Worm (Caenorhabditis elegans) whole organism, young adult: Measurements from ENCODE around the gene bgal-2.

Experiments
- B0019.2 ChIP-seq: fragments of 200-800 bp; sonication (Bioruptor generic); conservative IDR thresholded peaks from 2 replicates; pipeline ENCODE4 v1.3.6; 2022; ENCODE audit warnings: missing genetic modification reagents, missing genetic modification characterization, missing compliant biosample characterization
- B0261.1 ChIP-seq: sonication (generic microtip); optimal IDR thresholded peaks from 2 replicates; lab custom pipeline; 2016; ENCODE audit warnings: mild to moderate bottlenecking, missing genetic modification characterization, moderate library complexity, missing compliant biosample characterization
- B0336.3 ChIP-seq: fragments of 200-800 bp; sonication (Bioruptor generic); IDR thresholded peaks from 2 replicates; pipeline ENCODE4 v1.3.6; 2022; ENCODE audit warnings: missing genetic modification characterization, missing compliant biosample characterization
- C06A6.2 ChIP-seq: fragments of 200-800 bp; sonication (Bioruptor generic); conservative IDR thresholded peaks from 2 replicates; pipeline ENCODE4 v1.3.6; 2022; ENCODE audit warnings: missing genetic modification characterization, missing compliant biosample characterization
- C17E4.6 ChIP-seq: fragments of 200-800 bp; sonication (Bioruptor generic); IDR thresholded peaks from 2 replicates; pipeline ENCODE4 v1.3.6; 2022; ENCODE audit warnings: missing genetic modification reagents, missing genetic modification characterization, missing compliant biosample characterization
- F22D6.2 ChIP-seq: sonication (generic microtip); optimal IDR thresholded peaks from 2 replicates; lab custom pipeline; 2016; ENCODE audit warnings: mild to moderate bottlenecking, missing genetic modification characterization, missing compliant biosample characterization
- F39B2.1 ChIP-seq: fragments of 200-800 bp; sonication (Bioruptor generic); IDR thresholded peaks from 2 replicates; pipeline ENCODE4 v1.3.6; 2022; ENCODE audit warnings: missing genetic modification reagents, missing genetic modification characterization, missing compliant biosample characterization
- F49E8.2 ChIP-seq: sonication (generic microtip); optimal IDR thresholded peaks from 3 replicates; lab custom pipeline; 2017; ENCODE audit warnings: missing genetic modification characterization, mild to moderate bottlenecking, missing compliant biosample characterization, antibody characterized with exemption, moderate library complexity; ENCODE audit not compliant: insufficient read depth
- F52B5.7 ChIP-seq: sonication (generic microtip); optimal IDR thresholded peaks from 2 replicates; lab custom pipeline; 2016; ENCODE audit warnings: mild to moderate bottlenecking, missing genetic modification characterization, missing compliant biosample characterization
- F57A8.1 ChIP-seq: fragments of 200-800 bp; sonication (Bioruptor generic); optimal IDR thresholded peaks from 2 replicates; lab custom pipeline; 2018; ENCODE audit warnings: mild to moderate bottlenecking, missing genetic modification characterization, moderate library complexity, missing compliant biosample characterization
- F57C9.4 ChIP-seq: sonication (generic microtip); optimal IDR thresholded peaks from 2 replicates; lab custom pipeline; 2017; ENCODE audit warnings: mild to moderate bottlenecking, missing genetic modification characterization, missing compliant biosample characterization
- T07F8.4 ChIP-seq: sonication (generic microtip); optimal IDR thresholded peaks from 2 replicates; lab custom pipeline; 2016; ENCODE audit warnings: mild to moderate bottlenecking, missing genetic modification characterization, moderate library complexity, missing compliant biosample characterization
- Y53F4B.3 ChIP-seq: fragments of 200-800 bp; sonication (Bioruptor generic); IDR thresholded peaks from 2 replicates; pipeline ENCODE4 v1.3.6; 2022; ENCODE audit warnings: missing genetic modification reagents, missing genetic modification characterization, missing compliant biosample characterization
- athp-1 ChIP-seq: sonication (generic microtip); optimal IDR thresholded peaks from 2 replicates; lab custom pipeline; 2017; ENCODE audit warnings: mild to moderate bottlenecking, missing genetic modification characterization, missing compliant biosample characterization
- attf-3 ChIP-seq: fragments of 200-800 bp; sonication (Bioruptor generic); conservative IDR thresholded peaks from 2 replicates; pipeline ENCODE4 v1.3.6; 2022; ENCODE audit warnings: missing genetic modification reagents, missing genetic modification characterization, missing compliant biosample characterization
- bed-2 ChIP-seq: fragments of 200-800 bp; sonication (Bioruptor generic); IDR thresholded peaks from 2 replicates; pipeline ENCODE4 v1.3.6; 2022; ENCODE audit warnings: missing genetic modification reagents, missing genetic modification characterization, missing compliant biosample characterization
- ccch-3 ChIP-seq: fragments of 200-800 bp; sonication (Bioruptor generic); optimal IDR thresholded peaks from 2 replicates; lab custom pipeline; 2018; ENCODE audit warnings: mild to moderate bottlenecking, missing genetic modification characterization, missing compliant biosample characterization
- cebp-1 ChIP-seq, 2 experiments: fragments of 200-800 bp in 1 of 2; sonication (Bioruptor generic) in 1 of 2; sonication (generic microtip) in 1 of 2; IDR thresholded peaks in 1 of 2; optimal IDR thresholded peaks in 1 of 2; 2 replicates each; pipeline versions ENCODE4 v1.3.6 to Lab custom; 2017 to 2022; ENCODE audit warnings: missing compliant biosample characterization in 2 of 2, missing genetic modification characterization in 2 of 2, mild to moderate bottlenecking in 1 of 2, missing genetic modification reagents in 1 of 2, moderate library complexity in 1 of 2
- cebp-2 ChIP-seq: fragments of 200-800 bp; sonication (Bioruptor generic); IDR thresholded peaks from 2 replicates; pipeline ENCODE4 v1.3.6; 2022; ENCODE audit warnings: missing genetic modification characterization, missing compliant biosample characterization
- ceh-40 ChIP-seq: fragments of 200-800 bp; sonication (Bioruptor generic); IDR thresholded peaks from 2 replicates; pipeline ENCODE4 v1.3.6; 2022; ENCODE audit warnings: missing genetic modification characterization, missing compliant biosample characterization
- ceh-58 ChIP-seq: fragments of 200-800 bp; sonication (Bioruptor generic); IDR thresholded peaks from 2 replicates; pipeline ENCODE4 v1.3.6; 2022; ENCODE audit warnings: missing genetic modification characterization, missing compliant biosample characterization
- die-1 ChIP-seq: sonication (generic microtip); optimal IDR thresholded peaks from 2 replicates; lab custom pipeline; 2016; ENCODE audit warnings: missing genotype, mild to moderate bottlenecking, missing genetic modification characterization, missing compliant biosample characterization
- dpl-1 ChIP-seq: fragments of 150-350 bp; optimal IDR thresholded peaks from 2 replicates; lab custom pipeline; 2014; ENCODE audit warnings: missing biosample characterization, missing genetic modification reagents, missing genetic modification characterization
- efl-1 ChIP-seq: fragments of 150-350 bp; optimal IDR thresholded peaks from 2 replicates; lab custom pipeline; 2014; ENCODE audit warnings: missing biosample characterization, missing genetic modification reagents, missing genetic modification characterization
- egrh-3 ChIP-seq: fragments of 200-800 bp; sonication (Bioruptor generic); IDR thresholded peaks from 2 replicates; pipeline ENCODE4 v1.3.6; 2022; ENCODE audit warnings: missing genetic modification reagents, missing genetic modification characterization, missing compliant biosample characterization
- ets-4 ChIP-seq: fragments of 200-800 bp; sonication (Bioruptor generic); optimal IDR thresholded peaks from 2 replicates; lab custom pipeline; 2018; ENCODE audit warnings: mild to moderate bottlenecking, missing genetic modification characterization, missing compliant biosample characterization
- hlh-12 ChIP-seq: sonication (generic microtip); optimal IDR thresholded peaks from 2 replicates; lab custom pipeline; 2016; ENCODE audit warnings: missing genetic modification characterization, missing compliant biosample characterization
- lin-35 ChIP-seq, 3 experiments: fragments of 150-350 bp in 2 of 3; sonication (generic microtip) in 1 of 3; optimal IDR thresholded peaks; 2 replicates each; lab custom pipeline; 2014 to 2018; ENCODE audit warnings: missing biosample characterization in 3 of 3, missing genetic modification characterization in 3 of 3, missing genetic modification reagents in 3 of 3
- lir-1 ChIP-seq: fragments of 200-800 bp; sonication (Bioruptor generic); conservative IDR thresholded peaks from 2 replicates; pipeline ENCODE4 v1.3.6; 2022; ENCODE audit warnings: missing genetic modification reagents, missing genetic modification characterization, missing compliant biosample characterization
- lsl-1 ChIP-seq: fragments of 200-800 bp; sonication (Bioruptor generic); optimal IDR thresholded peaks from 2 replicates; lab custom pipeline; 2018; ENCODE audit warnings: mild to moderate bottlenecking, missing genetic modification characterization, moderate library complexity, missing compliant biosample characterization
- madf-6 ChIP-seq: fragments of 200-800 bp; sonication (Bioruptor generic); IDR thresholded peaks from 2 replicates; pipeline ENCODE4 v1.3.6; 2022; ENCODE audit warnings: missing genetic modification reagents, missing genetic modification characterization, missing compliant biosample characterization
- mcd-1 ChIP-seq: fragments of 200-800 bp; sonication (Bioruptor generic); IDR thresholded peaks from 2 replicates; pipeline ENCODE4 v1.3.6; 2022; ENCODE audit warnings: missing genetic modification reagents, missing genetic modification characterization, missing compliant biosample characterization
- mes-4 ChIP-seq: sonication (generic microtip); optimal IDR thresholded peaks from 2 replicates; lab custom pipeline; 2016; ENCODE audit warnings: missing genotype, missing genetic modification characterization, missing compliant biosample characterization
- nfya-2 ChIP-seq: fragments of 200-800 bp; sonication (Bioruptor generic); IDR thresholded peaks from 2 replicates; pipeline ENCODE4 v1.3.6; 2022; ENCODE audit warnings: missing genetic modification reagents, missing genetic modification characterization, missing compliant biosample characterization
- nhr-120 ChIP-seq: fragments of 200-800 bp; sonication (Bioruptor generic); IDR thresholded peaks from 2 replicates; pipeline ENCODE4 v1.3.6; 2022; ENCODE audit warnings: missing genetic modification characterization, missing compliant biosample characterization
- nhr-80 ChIP-seq: sonication (generic microtip); optimal IDR thresholded peaks from 2 replicates; lab custom pipeline; 2016; ENCODE audit warnings: missing genetic modification characterization, missing compliant biosample characterization
- nhr-90 ChIP-seq: sonication (generic microtip); optimal IDR thresholded peaks from 2 replicates; lab custom pipeline; 2016; ENCODE audit warnings: missing genotype, mild to moderate bottlenecking, missing genetic modification characterization, missing compliant biosample characterization
- sdz-38 ChIP-seq: sonication (generic microtip); optimal IDR thresholded peaks from 2 replicates; lab custom pipeline; 2016; ENCODE audit warnings: missing genotype, missing genetic modification characterization, missing compliant biosample characterization
- sea-2 ChIP-seq: fragments of 200-800 bp; sonication (Bioruptor generic); IDR thresholded peaks from 2 replicates; pipeline ENCODE4 v1.3.6; 2022; ENCODE audit warnings: missing genetic modification characterization, missing compliant biosample characterization
- somi-1 ChIP-seq: fragments of 200-800 bp; sonication (Bioruptor generic); optimal IDR thresholded peaks from 2 replicates; lab custom pipeline; 2018; ENCODE audit warnings: mild to moderate bottlenecking, missing genetic modification characterization, missing compliant biosample characterization
- tbp1 ChIP-seq: fragments of 200-800 bp; sonication (Bioruptor generic); optimal IDR thresholded peaks from 2 replicates; lab custom pipeline; 2018; ENCODE audit warnings: mild to moderate bottlenecking, missing genetic modification characterization, missing compliant biosample characterization
- tlf-1 ChIP-seq: fragments of 200-800 bp; sonication (Bioruptor generic); optimal IDR thresholded peaks from 2 replicates; lab custom pipeline; 2018; ENCODE audit warnings: mild to moderate bottlenecking, missing genetic modification characterization, missing compliant biosample characterization
- unc-62 ChIP-seq: fragments of 150-350 bp; optimal IDR thresholded peaks from 2 replicates; lab custom pipeline; 2014; ENCODE audit warnings: missing biosample characterization, missing genetic modification reagents, missing genetic modification characterization
- zfh-2 ChIP-seq: fragments of 200-800 bp; sonication (Bioruptor generic); conservative IDR thresholded peaks from 2 replicates; pipeline ENCODE4 v1.3.6; 2022; ENCODE audit warnings: missing genetic modification reagents, missing genetic modification characterization, missing compliant biosample characterization
- ztf-18 ChIP-seq: sonication (generic microtip); optimal IDR thresholded peaks from 2 replicates; lab custom pipeline; 2016; ENCODE audit warnings: missing genotype, mild to moderate bottlenecking, missing genetic modification characterization, missing compliant biosample characterization

bgal-2 gene

ce11 chrX:6813025-6813424, 28.8 kb downstream of the bgal-2 start:
- TF ChIP-seq madf-6 (GFP tag; lab: Robert Waterston, UW), result no peak

DNA sequence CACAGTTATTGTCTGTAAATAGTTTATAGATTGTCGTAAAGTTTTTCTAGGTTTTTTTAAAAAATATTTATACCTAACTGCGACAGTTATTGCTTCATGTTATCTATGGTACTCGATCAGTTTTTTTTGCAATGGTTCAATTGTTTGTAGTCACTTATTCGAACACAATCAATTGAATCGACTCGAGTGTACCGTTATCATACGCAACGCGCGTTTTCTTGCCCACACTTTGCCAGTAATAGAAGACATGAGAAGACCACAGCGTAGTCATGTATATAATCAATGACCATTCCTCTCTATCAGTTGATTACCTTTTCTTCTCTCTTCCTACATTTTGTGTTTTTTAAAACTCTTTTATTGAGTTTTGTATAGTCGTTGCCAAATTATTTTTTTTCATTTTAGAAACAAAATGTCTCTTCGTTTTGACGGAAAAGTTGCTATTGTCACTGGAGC, 33.9 kb downstream of the bgal-2 start, which contains the start of gene dhs-28:
TSS of gene dhs-28 (plus strand) at position 403 of the 453 bp plus-strand sequence.
- no peak for TF ChIP-seq C06A6.2 (GFP tag; lab: Robert Waterston, UW)
- no peak for TF ChIP-seq F52B5.7 (tag; lab: Kevin White, UChicago)
- no peak for TF ChIP-seq T07F8.4
- no peak for TF ChIP-seq C17E4.6 (GFP tag; lab: Robert Waterston, UW)
- TF ChIP-seq lsl-1 (GFP tag; lab: Kevin White, UChicago), result no peak
- TF ChIP-seq B0261.1 (tag; lab: Kevin White, UChicago), result no peak
- no peak for TF ChIP-seq ets-4 (GFP tag; lab: Kevin White, UChicago)
- no peak for TF ChIP-seq egrh-3 (GFP tag; lab: Robert Waterston, UW)
- no peak for TF ChIP-seq bed-2 (GFP tag; lab: Robert Waterston, UW)
- TF ChIP-seq F49E8.2 (tag; lab: Kevin White, UChicago), result no peak
- no peak for TF ChIP-seq cebp-1 (GFP tag; IDR thresholded peaks at IDR 0.05; lab: Robert Waterston, UW)
- TF ChIP-seq cebp-1 (tag; optimal IDR thresholded peaks at IDR 0.05; lab: Kevin White, UChicago), result peak; percentile 27
- peak; percentile 85 for TF ChIP-seq nhr-80
- TF ChIP-seq tbp1 (GFP tag; lab: Kevin White, UChicago), result peak; percentile 23
- TF ChIP-seq nhr-90 (tag; lab: Kevin White, UChicago), result no peak
- TF ChIP-seq F39B2.1 (GFP tag; lab: Robert Waterston, UW), result no peak
- TF ChIP-seq F22D6.2 (tag; lab: Kevin White, UChicago), result no peak
- TF ChIP-seq mes-4 (tag; lab: Kevin White, UChicago), result no peak
- TF ChIP-seq athp-1 (tag; lab: Kevin White, UChicago), result no peak
- TF ChIP-seq F57C9.4, result no peak
- no peak for TF ChIP-seq ceh-58 (GFP tag; lab: Robert Waterston, UW)
- no peak for TF ChIP-seq attf-3 (GFP tag; lab: Robert Waterston, UW)
- TF ChIP-seq B0336.3 (GFP tag; lab: Robert Waterston, UW), result no peak
- TF ChIP-seq F57A8.1 (GFP tag; lab: Kevin White, UChicago), result no peak
- TF ChIP-seq unc-62 (GFP tag; lab: Kevin White, UChicago), result peak; percentile 6
- no peak for TF ChIP-seq hlh-12

- TF ChIP-seq nhr-120 (GFP tag; lab: Robert Waterston, UW) (no peak), cebp-2 (GFP tag; lab: Robert Waterston, UW) (no peak), die-1 (tag; lab: Kevin White, UChicago) (no peak), sea-2 (GFP tag; lab: Robert Waterston, UW) (no peak), efl-1 (GFP tag; lab: Kevin White, UChicago) (no peak), ceh-40 (GFP tag; lab: Robert Waterston, UW) (no peak), C17E4.6 (GFP tag; lab: Robert Waterston, UW) (no peak), lin-35 (GFP tag; optimal IDR thresholded peaks at IDR 0.05; lab: Kevin White, UChicago) (no peak), somi-1 (GFP tag; lab: Kevin White, UChicago) (no peak), sdz-38 (tag; lab: Kevin White, UChicago) (no peak), lir-1 (GFP tag; lab: Robert Waterston, UW) (no peak), tlf-1 (no peak), mcd-1 (GFP tag; lab: Robert Waterston, UW) (no peak), dpl-1 (GFP tag; lab: Kevin White, UChicago) (no peak), zfh-2 (GFP tag; lab: Robert Waterston, UW) (no peak), nfya-2 (GFP tag; lab: Robert Waterston, UW) (no peak), ccch-3 (no peak), Y53F4B.3 (no peak), ztf-18 (tag; lab: Kevin White, UChicago) (no peak), B0019.2 (GFP tag; lab: Robert Waterston, UW) (no peak)
- TF ChIP-seq, all 124 proteins: peak for 0
Observed at ce11 chrX:6819135-6819534, 34.9 kb downstream of the bgal-2 start.
